Worm (Caenorhabditis elegans) whole organism, L3 larva: ENCODE measurements around the gene ilkp-1.

Experiments
- R02D3.7 ChIP-seq: fragments of 150-350 bp; optimal IDR thresholded peaks from 2 replicates; lab custom pipeline; 2014; ENCODE audit warnings: missing biosample characterization, missing genetic modification characterization
- ZK546.5 ChIP-seq: sonication (generic microtip); optimal IDR thresholded peaks from 2 replicates; lab custom pipeline; 2017; ENCODE audit warnings: missing biosample characterization, missing genetic modification characterization
- aly-2 ChIP-seq: fragments of 150-350 bp; optimal IDR thresholded peaks from 2 replicates; lab custom pipeline; 2014; ENCODE audit warnings: missing biosample characterization, missing genetic modification characterization
- ceh-16 ChIP-seq: sonication (generic microtip); optimal IDR thresholded peaks from 2 replicates; lab custom pipeline; 2017; ENCODE audit warnings: missing biosample characterization, missing genetic modification characterization
- ceh-28 ChIP-seq: fragments of 150-350 bp; optimal IDR thresholded peaks from 2 replicates; lab custom pipeline; 2014; ENCODE audit warnings: missing biosample characterization, missing genetic modification reagents, missing genetic modification characterization
- daf-12 ChIP-seq: fragments of 150-350 bp; optimal IDR thresholded peaks from 2 replicates; lab custom pipeline; 2014; ENCODE audit warnings: missing biosample characterization, missing genetic modification reagents, missing genetic modification characterization
- egl-27 ChIP-seq: sonication (generic microtip); optimal IDR thresholded peaks from 4 replicates; lab custom pipeline; 2017; ENCODE audit warnings: missing biosample characterization, missing genetic modification reagents, missing genetic modification characterization
- egl-5 ChIP-seq: fragments of 150-350 bp; optimal IDR thresholded peaks from 2 replicates; lab custom pipeline; 2017; ENCODE audit warnings: missing biosample characterization, missing genetic modification reagents, missing genetic modification characterization, inconsistent platforms
- elt-1 ChIP-seq: fragments of 150-350 bp; optimal IDR thresholded peaks from 2 replicates; lab custom pipeline; 2014; ENCODE audit warnings: missing biosample characterization, missing genetic modification characterization
- elt-2 ChIP-seq: sonication (generic microtip); optimal IDR thresholded peaks from 2 replicates; lab custom pipeline; 2016; ENCODE audit warnings: missing genetic modification reagents, mild to moderate bottlenecking, missing genetic modification characterization, missing compliant biosample characterization
- elt-3 ChIP-seq, 3 experiments: fragments of 150-350 bp in 1 of 3; sonication (generic microtip) in 2 of 3; optimal IDR thresholded peaks; 2 replicates in 2 of 3; 4 replicates in 1 of 3; lab custom pipeline; 2014 to 2017; ENCODE audit warnings: missing biosample characterization in 3 of 3, missing genetic modification characterization in 3 of 3
- eor-1 ChIP-seq, 2 experiments: fragments of 150-350 bp; optimal IDR thresholded peaks; 2 replicates each; lab custom pipeline; 2014 to 2018; ENCODE audit warnings: missing biosample characterization in 2 of 2, missing genetic modification characterization in 2 of 2
- fkh-10 ChIP-seq: sonication (generic microtip); optimal IDR thresholded peaks from 2 replicates; lab custom pipeline; 2017; ENCODE audit warnings: missing biosample characterization, missing genetic modification reagents, missing genetic modification characterization
- fkh-2 ChIP-seq: fragments of 150-350 bp; optimal IDR thresholded peaks from 2 replicates; lab custom pipeline; 2014; ENCODE audit warnings: missing biosample characterization, missing genetic modification reagents, missing genetic modification characterization
- fos-1 ChIP-seq: fragments of 150-350 bp; optimal IDR thresholded peaks from 2 replicates; lab custom pipeline; 2014; ENCODE audit warnings: missing biosample characterization, missing genetic modification characterization
- hmg-11 ChIP-seq: sonication (generic microtip); optimal IDR thresholded peaks from 2 replicates; lab custom pipeline; 2016; ENCODE audit warnings: missing genetic modification characterization, missing compliant biosample characterization
- jun-1 ChIP-seq: fragments of 150-350 bp; optimal IDR thresholded peaks from 2 replicates; lab custom pipeline; 2014; ENCODE audit warnings: missing biosample characterization, missing genetic modification reagents, missing genetic modification characterization
- lin-15B ChIP-seq: fragments of 150-350 bp; optimal IDR thresholded peaks from 2 replicates; lab custom pipeline; 2014; ENCODE audit warnings: missing biosample characterization, missing genetic modification characterization
- lin-39 ChIP-seq: fragments of 150-350 bp; optimal IDR thresholded peaks from 2 replicates; lab custom pipeline; 2018; ENCODE audit warnings: missing biosample characterization, missing genetic modification reagents, missing genetic modification characterization
- lsy-12 ChIP-seq: sonication (generic microtip); optimal IDR thresholded peaks from 2 replicates; lab custom pipeline; 2016; ENCODE audit warnings: mild to moderate bottlenecking, missing genetic modification characterization, missing compliant biosample characterization
- mml-1 ChIP-seq: fragments of 150-350 bp; sonication (generic microtip); optimal IDR thresholded peaks from 3 replicates; lab custom pipeline; 2014; ENCODE audit warnings: missing biosample characterization, missing genetic modification characterization
- nfya-1 ChIP-seq: sonication (generic microtip); optimal IDR thresholded peaks from 2 replicates; lab custom pipeline; 2017; ENCODE audit warnings: missing genetic modification characterization, mild to moderate bottlenecking, missing compliant biosample characterization, antibody characterized with exemption, moderate library complexity; ENCODE audit not compliant: insufficient read depth
- nhr-11 ChIP-seq: fragments of 150-350 bp; optimal IDR thresholded peaks from 2 replicates; lab custom pipeline; 2014; ENCODE audit warnings: missing biosample characterization, missing genetic modification characterization
- nhr-23 ChIP-seq: fragments of 150-350 bp; optimal IDR thresholded peaks from 2 replicates; lab custom pipeline; 2014; ENCODE audit warnings: missing biosample characterization, missing genetic modification reagents, missing genetic modification characterization
- nhr-237 ChIP-seq: fragments of 150-350 bp; optimal IDR thresholded peaks from 2 replicates; lab custom pipeline; 2014; ENCODE audit warnings: missing biosample characterization, missing genetic modification characterization
- nhr-25 ChIP-seq: sonication (generic microtip); optimal IDR thresholded peaks from 2 replicates; lab custom pipeline; 2017; ENCODE audit warnings: missing biosample characterization, missing genetic modification characterization
- nhr-43 ChIP-seq: sonication (generic microtip); optimal IDR thresholded peaks from 2 replicates; lab custom pipeline; 2016; ENCODE audit warnings: mild to moderate bottlenecking, missing genetic modification characterization, missing compliant biosample characterization; ENCODE audit not compliant: poor library complexity, severe bottlenecking
- nhr-67 ChIP-seq: fragments of 150-350 bp; optimal IDR thresholded peaks from 2 replicates; lab custom pipeline; 2014; ENCODE audit warnings: missing biosample characterization, missing genetic modification characterization
- nhr-76 ChIP-seq: fragments of 150-350 bp; sonication (generic microtip); optimal IDR thresholded peaks from 5 replicates; lab custom pipeline; 2014; ENCODE audit warnings: missing biosample characterization, missing genetic modification characterization
- nhr-77 ChIP-seq: fragments of 150-350 bp; optimal IDR thresholded peaks from 2 replicates; lab custom pipeline; 2014; ENCODE audit warnings: missing biosample characterization, missing genetic modification characterization
- pha-4 ChIP-seq: fragments of 150-350 bp; optimal IDR thresholded peaks from 2 replicates; lab custom pipeline; 2014; ENCODE audit warnings: missing biosample characterization, missing genetic modification reagents, missing genetic modification characterization
- pqm-1 ChIP-seq: fragments of 150-350 bp; optimal IDR thresholded peaks from 2 replicates; lab custom pipeline; 2017; ENCODE audit warnings: missing biosample characterization, missing genetic modification characterization, inconsistent platforms
- sea-2 ChIP-seq: fragments of 150-350 bp; sonication (generic microtip); optimal IDR thresholded peaks from 4 replicates; lab custom pipeline; 2014; ENCODE audit warnings: missing biosample characterization, missing genetic modification reagents, missing genetic modification characterization
- skn-1 ChIP-seq: fragments of 150-350 bp; optimal IDR thresholded peaks from 2 replicates; lab custom pipeline; 2014; ENCODE audit warnings: missing biosample characterization, missing genetic modification characterization
- snpc-4 ChIP-seq: fragments of 150-350 bp; optimal IDR thresholded peaks from 2 replicates; lab custom pipeline; 2014; ENCODE audit warnings: missing biosample characterization, missing genetic modification characterization
- tbx-2 ChIP-seq: sonication (generic microtip); optimal IDR thresholded peaks from 2 replicates; lab custom pipeline; 2016; ENCODE audit warnings: mild to moderate bottlenecking, missing genetic modification characterization, missing compliant biosample characterization
- unc-39 ChIP-seq: sonication (generic microtip); optimal IDR thresholded peaks from 4 replicates; lab custom pipeline; 2017; ENCODE audit warnings: missing biosample characterization, missing genetic modification characterization
- unc-62 ChIP-seq: fragments of 150-350 bp; sonication (generic microtip); optimal IDR thresholded peaks from 4 replicates; lab custom pipeline; 2014; ENCODE audit warnings: missing biosample characterization, missing genetic modification reagents, missing genetic modification characterization
- zag-1 ChIP-seq: fragments of 150-350 bp; optimal IDR thresholded peaks from 2 replicates; lab custom pipeline; 2014; ENCODE audit warnings: missing biosample characterization, missing genetic modification characterization
- ztf-11 ChIP-seq: fragments of 150-350 bp; optimal IDR thresholded peaks from 2 replicates; lab custom pipeline; 2014; ENCODE audit warnings: missing biosample characterization, missing genetic modification characterization
- ztf-4 ChIP-seq: fragments of 150-350 bp; optimal IDR thresholded peaks from 2 replicates; lab custom pipeline; 2014; ENCODE audit warnings: missing biosample characterization, missing genetic modification characterization

Gene ilkp-1

DNA sequence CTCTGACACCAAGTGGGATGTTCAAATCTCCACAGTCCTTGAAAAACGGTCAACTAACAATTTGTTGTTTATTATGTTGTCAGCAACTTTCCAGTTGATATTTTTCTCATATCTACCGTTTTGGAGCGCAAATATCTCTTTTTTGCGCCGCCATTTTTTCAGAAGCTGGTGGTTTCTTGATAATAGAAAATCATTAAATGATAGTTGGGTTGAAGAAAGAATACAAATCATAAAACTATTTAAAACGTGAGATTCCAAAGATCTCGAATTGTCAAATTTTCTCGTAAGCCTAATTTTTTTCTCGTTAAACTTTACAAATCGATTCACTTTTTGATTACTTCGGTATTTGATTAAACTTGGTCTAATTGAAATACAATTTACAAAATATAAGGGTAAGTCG lies 42.4 kb downstream of the ilkp-1 start, which contains the start of gene rpl-42:
Gene rpl-42, plus strand, starts transcription at position 301 of the 400 bp plus-strand sequence.
- TF ChIP-seq nhr-237 (tag; lab: Kevin White, UChicago): no peak
- TF ChIP-seq R02D3.7 (tag; lab: Kevin White, UChicago): no peak
- no peak for TF ChIP-seq snpc-4 (tag; lab: Kevin White, UChicago)
- TF ChIP-seq elt-1 (tag; lab: Kevin White, UChicago): no peak
- no peak for TF ChIP-seq pha-4
- no peak for TF ChIP-seq nhr-25
- TF ChIP-seq elt-2 (tag; lab: Kevin White, UChicago): no peak
- no peak for TF ChIP-seq skn-1 (tag; lab: Kevin White, UChicago)
- TF ChIP-seq daf-12 (tag; lab: Kevin White, UChicago): no peak
- no peak for TF ChIP-seq nhr-67
- no peak for TF ChIP-seq fos-1
- TF ChIP-seq eor-1 (tag; optimal IDR thresholded peaks at IDR 0.05; lab: Kevin White, UChicago): no peak
- no peak for TF ChIP-seq aly-2 (tag; lab: Kevin White, UChicago)
- TF ChIP-seq egl-5 (tag; lab: Kevin White, UChicago): no peak
- no peak for TF ChIP-seq tbx-2
- TF ChIP-seq nfya-1: no peak
- TF ChIP-seq hmg-11 (tag; lab: Kevin White, UChicago): no peak
- TF ChIP-seq, all 47 proteins: peak for 0

DNA sequence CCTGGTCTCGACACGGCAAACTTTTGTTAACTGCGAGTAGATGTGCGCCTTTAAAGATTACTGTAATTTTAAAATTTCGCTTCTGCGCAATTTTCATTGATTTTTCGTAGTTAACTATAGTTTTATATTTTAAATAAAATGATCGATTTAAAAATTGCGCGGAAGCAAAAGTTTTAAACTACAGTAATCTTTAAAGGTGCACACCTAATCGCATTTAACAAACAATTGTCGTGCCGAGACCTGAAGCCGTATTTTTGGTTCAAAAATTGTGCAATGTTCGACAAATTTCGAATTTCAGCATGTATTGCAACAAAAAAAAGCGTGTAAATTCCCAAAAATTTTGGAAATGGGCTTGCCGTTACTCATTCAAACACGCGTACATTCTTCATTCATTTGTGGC lies 44.4 kb downstream of the ilkp-1 start:
- no peak for TF ChIP-seq pqm-1 (tag; lab: Kevin White, UChicago)
- no peak for TF ChIP-seq elt-2 (tag; lab: Kevin White, UChicago)
- no peak for TF ChIP-seq snpc-4 (tag; lab: Kevin White, UChicago)
- no peak for TF ChIP-seq lsy-12 (tag; lab: Kevin White, UChicago)
- no peak for TF ChIP-seq aly-2 (tag; lab: Kevin White, UChicago)
- no peak for TF ChIP-seq lin-15B (tag; lab: Kevin White, UChicago)
- no peak for TF ChIP-seq fkh-10 (GFP tag; lab: Kevin White, UChicago)
- no peak for TF ChIP-seq nhr-43 (tag; lab: Kevin White, UChicago)
- no peak for TF ChIP-seq egl-27 (tag; lab: Kevin White, UChicago)
- no peak for TF ChIP-seq fkh-2 (tag; lab: Kevin White, UChicago)
- TF ChIP-seq skn-1 (tag; lab: Kevin White, UChicago): no peak
- no peak for TF ChIP-seq zag-1 (tag; lab: Kevin White, UChicago)

ce11 chrII:11096233-11096632 lies 46.2 kb downstream of the ilkp-1 start, which contains the start of gene nbs-1:
TSS of gene nbs-1 (minus strand) at chrII:11096478.
- TF ChIP-seq ceh-16 (tag; lab: Kevin White, UChicago) (no peak), nhr-23 (tag; lab: Kevin White, UChicago) (no peak), sea-2 (GFP tag; lab: Kevin White, UChicago) (no peak)

DNA sequence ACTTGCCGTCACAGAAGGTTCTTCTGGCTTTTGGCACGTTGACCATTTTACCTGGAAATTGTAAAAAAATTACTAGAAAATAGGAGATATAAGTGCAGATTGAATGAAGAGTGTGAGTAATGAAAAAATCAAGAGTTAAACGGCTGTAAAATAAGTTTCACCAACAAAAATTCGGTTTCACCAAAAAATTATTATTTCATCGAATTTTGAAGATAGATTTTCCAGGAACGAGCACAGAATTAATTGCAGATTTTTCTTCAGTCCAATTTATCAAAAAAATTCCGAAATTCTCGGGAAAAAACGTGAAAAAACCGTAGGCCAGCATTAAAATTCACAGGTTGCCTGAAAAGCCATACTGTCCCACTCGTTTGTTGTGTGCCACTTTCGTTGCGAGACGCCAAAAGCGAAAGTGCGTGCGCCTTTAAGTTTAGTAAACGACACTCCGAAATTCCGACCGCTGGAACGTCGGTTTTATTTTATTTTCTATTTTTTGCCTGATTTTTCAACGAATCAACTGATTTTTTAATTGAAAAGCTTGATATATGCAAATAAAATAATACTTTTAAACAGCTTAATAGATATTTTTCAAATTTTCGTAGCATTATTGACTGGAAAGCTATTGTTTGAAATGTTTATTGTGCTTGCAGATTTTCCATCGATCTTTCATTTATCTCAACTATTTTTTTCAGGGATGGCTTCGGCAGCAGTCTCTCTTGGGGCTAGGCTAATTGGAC lies 47.3 kb downstream of the ilkp-1 start, which contains the start of the genes rpl-36.A and nuo-1:
Gene rpl-36.A, minus strand, starts transcription at position 51 of the 734 bp plus-strand sequence.
Gene nuo-1, plus strand, starts transcription at position 684 of the 734 bp plus-strand sequence.
- TF ChIP-seq mml-1 (no peak), R02D3.7 (tag; lab: Kevin White, UChicago) (peak; percentile 45), elt-2 (tag; lab: Kevin White, UChicago) (peak; percentile 45), nhr-11 (no peak), lin-15B (tag; lab: Kevin White, UChicago) (peak; percentile 92), egl-27 (tag; lab: Kevin White, UChicago) (no peak), fos-1 (no peak), ztf-4 (tag; lab: Kevin White, UChicago) (no peak), nhr-67 (no peak), ceh-28 (tag; lab: Kevin White, UChicago) (peak; percentile 41), zag-1 (tag; lab: Kevin White, UChicago) (no peak), pha-4 (peak; percentile 96), nhr-237 (tag; lab: Kevin White, UChicago) (no peak), fkh-2 (tag; lab: Kevin White, UChicago) (no peak), fkh-10 (GFP tag; lab: Kevin White, UChicago) (peak; percentile 17), nhr-76 (tag; lab: Kevin White, UChicago) (peak; percentile 21), nhr-25 (peak; percentile 83), lsy-12 (tag; lab: Kevin White, UChicago) (peak; percentile 41), nhr-77 (tag; lab: Kevin White, UChicago) (no peak), snpc-4 (tag; lab: Kevin White, UChicago) (peak; percentile 80), eor-1 (tag; optimal IDR thresholded peaks at IDR 0.05; lab: Kevin White, UChicago) (no peak), ceh-16 (tag; lab: Kevin White, UChicago) (no peak), elt-3 (tag; optimal IDR thresholded peaks at IDR 0.05; lab: Kevin White, UChicago) (no peak), egl-5 (tag; lab: Kevin White, UChicago) (peak; percentile 96), lin-39 (tag; lab: Kevin White, UChicago) (peak; percentile 96), jun-1 (peak; percentile 31), ZK546.5 (no peak), pqm-1 (tag; lab: Kevin White, UChicago) (peak; percentile 33), ztf-11 (tag; lab: Kevin White, UChicago) (no peak), nfya-1 (peak; percentile 97), unc-62 (GFP tag; lab: Kevin White, UChicago) (no peak), unc-39 (tag; lab: Kevin White, UChicago) (no peak), daf-12 (tag; lab: Kevin White, UChicago) (no peak), tbx-2 (no peak), nhr-23 (tag; lab: Kevin White, UChicago) (peak; percentile 92)
